Fruit fly (Drosophila melanogaster) whole organism, embryonic: Measurements from ENCODE around the gene MED18.

Experiments used
- Ada2b ChIP-seq: fragments of 200-800 bp; sonication (Bioruptor generic); IDR thresholded peaks from 2 replicates; pipeline ENCODE4 v1.3.6; 2022; ENCODE audit warnings: missing biosample characterization, missing genetic modification characterization
- Adf1 ChIP-seq: fragments of 200-800 bp; sonication (Bioruptor generic); IDR thresholded peaks from 2 replicates; pipeline ENCODE4 v1.3.6; 2022; ENCODE audit warnings: missing biosample characterization, missing genetic modification characterization
- Bgb ChIP-seq: fragments of 200-800 bp; sonication (Bioruptor generic); IDR thresholded peaks from 2 replicates; pipeline ENCODE4 v1.3.6; 2022; ENCODE audit warnings: missing biosample characterization, missing genetic modification characterization; ENCODE audit not compliant: partially characterized antibody
- Blimp-1 ChIP-seq: fragments of 200-800 bp; sonication (Bioruptor generic); optimal IDR thresholded peaks from 3 replicates; lab custom pipeline; 2018; ENCODE audit warnings: missing biosample characterization, missing genetic modification characterization, mild to moderate bottlenecking, moderate library complexity, missing genetic modification reagents
- CG12104 ChIP-seq: fragments of 200-800 bp; sonication (Bioruptor generic); optimal IDR thresholded peaks from 3 replicates; lab custom pipeline; 2016; ENCODE audit warnings: missing biosample characterization, missing genetic modification characterization
- CG12769 ChIP-seq: fragments of 200-800 bp; sonication (Bioruptor generic); optimal IDR thresholded peaks from 2 replicates; lab custom pipeline; 2019; ENCODE audit warnings: missing biosample characterization, mild to moderate bottlenecking, missing genetic modification characterization, moderate library complexity
- CG13287 ChIP-seq: fragments of 200-800 bp; sonication (Bioruptor generic); IDR thresholded peaks from 2 replicates; pipeline ENCODE4 v1.3.6; 2022; ENCODE audit warnings: missing biosample characterization, missing genetic modification characterization; ENCODE audit not compliant: partially characterized antibody
- CG14667 ChIP-seq: fragments of 200-800 bp; sonication (Bioruptor generic); IDR thresholded peaks from 2 replicates; pipeline ENCODE4 v1.3.6; 2022; ENCODE audit warnings: missing biosample characterization, missing genetic modification characterization
- CG14965 ChIP-seq: fragments of 200-800 bp; sonication (Bioruptor generic); optimal IDR thresholded peaks from 2 replicates; lab custom pipeline; 2016; ENCODE audit warnings: missing biosample characterization, missing genetic modification characterization, borderline replicate concordance
- CG15269 ChIP-seq: fragments of 200-800 bp; sonication (Bioruptor generic); optimal IDR thresholded peaks from 2 replicates; lab custom pipeline; 2018; ENCODE audit warnings: missing biosample characterization, mild to moderate bottlenecking, missing genetic modification characterization, moderate library complexity
- CG2712 ChIP-seq: fragments of 200-800 bp; optimal IDR thresholded peaks from 3 replicates; lab custom pipeline; 2019; ENCODE audit warnings: missing biosample characterization, mild to moderate bottlenecking, missing genetic modification characterization, moderate library complexity
- CG42726 ChIP-seq: fragments of 200-800 bp; sonication (Bioruptor generic); IDR thresholded peaks from 2 replicates; pipeline ENCODE4 v1.3.6; 2022; ENCODE audit warnings: missing biosample characterization, missing genetic modification characterization; ENCODE audit not compliant: partially characterized antibody
- CG7372 ChIP-seq: fragments of 200-800 bp; sonication (Bioruptor generic); IDR thresholded peaks from 2 replicates; pipeline ENCODE4 v1.3.6; 2022; ENCODE audit warnings: missing biosample characterization, missing genetic modification characterization
- CG7556 ChIP-seq: fragments of 200-800 bp; sonication (Bioruptor generic); optimal IDR thresholded peaks from 2 replicates; lab custom pipeline; 2017; ENCODE audit warnings: missing biosample characterization, mild to moderate bottlenecking, missing genetic modification characterization
- CG7786 ChIP-seq: fragments of 200-800 bp; sonication (Bioruptor generic); optimal IDR thresholded peaks from 2 replicates; lab custom pipeline; 2016; ENCODE audit warnings: missing biosample characterization, missing genetic modification characterization
- CG8765 ChIP-seq: fragments of 200-800 bp; sonication (Bioruptor generic); IDR thresholded peaks from 2 replicates; pipeline ENCODE4 v1.3.6; 2022; ENCODE audit warnings: missing biosample characterization, missing genetic modification characterization
- CG9817 ChIP-seq: fragments of 200-800 bp; sonication (Bioruptor generic); optimal IDR thresholded peaks from 2 replicates; lab custom pipeline; 2018; ENCODE audit warnings: missing biosample characterization, mild to moderate bottlenecking, missing genetic modification characterization, moderate library complexity
- CTCF ChIP-seq: fragments of 200-800 bp; sonication (Bioruptor generic); optimal IDR thresholded peaks from 2 replicates; lab custom pipeline; 2017; ENCODE audit warnings: missing biosample characterization, mild to moderate bottlenecking, missing genetic modification characterization, moderate library complexity
- Deaf1 ChIP-seq: fragments of 200-800 bp; optimal IDR thresholded peaks from 3 replicates; lab custom pipeline; 2019; ENCODE audit warnings: missing biosample characterization, mild to moderate bottlenecking, missing genetic modification characterization, moderate library complexity
- Dll ChIP-seq: fragments of 200-800 bp; sonication (Bioruptor generic); IDR thresholded peaks from 4 replicates; pipeline ENCODE4 v1.3.6; 2022; ENCODE audit warnings: missing biosample characterization, missing genetic modification characterization; ENCODE audit not compliant: partially characterized antibody
- Ets65A ChIP-seq: fragments of 200-800 bp; sonication (Bioruptor generic); peaks from one replicate; lab custom pipeline; 2016; ENCODE audit warnings: missing biosample characterization, missing genetic modification characterization
- Ets97D ChIP-seq: fragments of 200-800 bp; sonication (Bioruptor generic); optimal IDR thresholded peaks from 3 replicates; lab custom pipeline; 2016; ENCODE audit warnings: missing biosample characterization, missing genetic modification characterization
- Hand ChIP-seq: fragments of 200-800 bp; sonication (Bioruptor generic); optimal IDR thresholded peaks from 2 replicates; lab custom pipeline; 2017; ENCODE audit warnings: mild to moderate bottlenecking, missing biosample characterization, missing genetic modification reagents, missing genetic modification characterization
- Hr78 ChIP-seq, 2 experiments: fragments of 200-800 bp in 1 of 2; fragments of >200 bp in 1 of 2; sonication (Bioruptor generic) in 1 of 2; optimal IDR thresholded peaks; 2 replicates each; lab custom pipeline; 2017 to 2019; ENCODE audit warnings: missing biosample characterization in 2 of 2, missing genetic modification characterization in 2 of 2, mild to moderate bottlenecking in 1 of 2, moderate library complexity in 1 of 2
- Jarid2 ChIP-seq: fragments of 200-800 bp; sonication (Bioruptor generic); optimal IDR thresholded peaks from 3 replicates; lab custom pipeline; 2017; ENCODE audit warnings: mild to moderate bottlenecking, missing biosample characterization, missing genetic modification reagents, missing genetic modification characterization
- MTF-1 ChIP-seq: fragments of 200-800 bp; sonication (Bioruptor generic); optimal IDR thresholded peaks from 2 replicates; lab custom pipeline; 2018; ENCODE audit warnings: missing biosample characterization, mild to moderate bottlenecking, missing genetic modification characterization, borderline replicate concordance
- Pdp1 ChIP-seq, 2 experiments: fragments of 200-800 bp; sonication (Bioruptor generic); optimal IDR thresholded peaks; 3 replicates each; lab custom pipeline; 2016; ENCODE audit warnings: missing biosample characterization in 2 of 2, missing genetic modification characterization in 2 of 2, mild to moderate bottlenecking in 1 of 2, moderate library complexity in 1 of 2
- Vsx1 ChIP-seq: fragments of 200-800 bp; sonication (Bioruptor generic); optimal IDR thresholded peaks from 2 replicates; lab custom pipeline; 2017; ENCODE audit warnings: missing biosample characterization, mild to moderate bottlenecking, missing genetic modification characterization, missing genetic modification reagents
- amos ChIP-seq: fragments of 200-800 bp; sonication (Bioruptor generic); IDR thresholded peaks from 2 replicates; pipeline ENCODE4 v1.3.6; 2022; ENCODE audit warnings: missing biosample characterization, missing genetic modification characterization; ENCODE audit not compliant: partially characterized antibody
- bcd ChIP-seq: fragments of 200-800 bp; sonication (Bioruptor generic); optimal IDR thresholded peaks from 2 replicates; lab custom pipeline; 2017; ENCODE audit warnings: missing biosample characterization, mild to moderate bottlenecking, missing genetic modification characterization
- ci ChIP-seq: fragments of 200-800 bp; sonication (Bioruptor generic); IDR thresholded peaks from 3 replicates; pipeline ENCODE4 v1.3.6; 2022; ENCODE audit warnings: missing biosample characterization, missing genetic modification characterization
- en ChIP-seq: fragments of 200-800 bp; sonication (Bioruptor generic); optimal IDR thresholded peaks from 2 replicates; lab custom pipeline; 2016; ENCODE audit warnings: missing biosample characterization, missing genetic modification characterization
- fd96Cb ChIP-seq: fragments of 200-800 bp; sonication (Bioruptor generic); optimal IDR thresholded peaks from 2 replicates; lab custom pipeline; 2018; ENCODE audit warnings: missing biosample characterization, mild to moderate bottlenecking, missing genetic modification characterization, moderate library complexity
- kni ChIP-seq: fragments of 200-800 bp; sonication (Bioruptor generic); optimal IDR thresholded peaks from 3 replicates; lab custom pipeline; 2017; ENCODE audit warnings: mild to moderate bottlenecking, missing biosample characterization, missing genetic modification reagents, missing genetic modification characterization
- nerfin-2 ChIP-seq: fragments of 200-800 bp; sonication (Bioruptor generic); IDR thresholded peaks from 2 replicates; pipeline ENCODE4 v1.3.6; 2022; ENCODE audit warnings: missing biosample characterization, missing genetic modification characterization; ENCODE audit not compliant: partially characterized antibody
- pros ChIP-seq: fragments of 200-800 bp; sonication (Bioruptor generic); optimal IDR thresholded peaks from 3 replicates; lab custom pipeline; 2019; ENCODE audit warnings: missing biosample characterization, mild to moderate bottlenecking, missing genetic modification characterization, moderate library complexity
- psq ChIP-seq: fragments of 200-800 bp; sonication (Bioruptor generic); optimal IDR thresholded peaks from 2 replicates; lab custom pipeline; 2017; ENCODE audit warnings: missing biosample characterization, missing genetic modification characterization
- seq ChIP-seq: fragments of 200-800 bp; sonication (Bioruptor generic); IDR thresholded peaks from 2 replicates; pipeline ENCODE4 v1.3.6; 2022; ENCODE audit warnings: missing biosample characterization, missing genetic modification characterization
- sqz ChIP-seq: fragments of 200-800 bp; sonication (Bioruptor generic); optimal IDR thresholded peaks from 3 replicates; lab custom pipeline; 2018; ENCODE audit warnings: missing biosample characterization, mild to moderate bottlenecking, missing genetic modification characterization
- tgo ChIP-seq: fragments of 200-800 bp; sonication (Bioruptor generic); IDR thresholded peaks from 3 replicates; pipeline ENCODE4 v1.3.6; 2022; ENCODE audit warnings: missing biosample characterization, missing genetic modification characterization
- ttk ChIP-seq: fragments of 200-800 bp; sonication (Bioruptor generic); IDR thresholded peaks from 2 replicates; pipeline ENCODE4 v2.1.2; 2022; ENCODE audit warnings: missing biosample characterization, missing genetic modification characterization
- tup ChIP-seq: fragments of 200-800 bp; sonication (Bioruptor generic); optimal IDR thresholded peaks from 2 replicates; lab custom pipeline; 2016; ENCODE audit warnings: missing biosample characterization, mild to moderate bottlenecking, missing genetic modification characterization, moderate library complexity
- vvl ChIP-seq: fragments of 200-800 bp; sonication (Bioruptor generic); IDR thresholded peaks from 2 replicates; pipeline ENCODE4 v1.3.6; 2022; ENCODE audit warnings: missing biosample characterization, missing genetic modification characterization

Gene MED18

DNA sequence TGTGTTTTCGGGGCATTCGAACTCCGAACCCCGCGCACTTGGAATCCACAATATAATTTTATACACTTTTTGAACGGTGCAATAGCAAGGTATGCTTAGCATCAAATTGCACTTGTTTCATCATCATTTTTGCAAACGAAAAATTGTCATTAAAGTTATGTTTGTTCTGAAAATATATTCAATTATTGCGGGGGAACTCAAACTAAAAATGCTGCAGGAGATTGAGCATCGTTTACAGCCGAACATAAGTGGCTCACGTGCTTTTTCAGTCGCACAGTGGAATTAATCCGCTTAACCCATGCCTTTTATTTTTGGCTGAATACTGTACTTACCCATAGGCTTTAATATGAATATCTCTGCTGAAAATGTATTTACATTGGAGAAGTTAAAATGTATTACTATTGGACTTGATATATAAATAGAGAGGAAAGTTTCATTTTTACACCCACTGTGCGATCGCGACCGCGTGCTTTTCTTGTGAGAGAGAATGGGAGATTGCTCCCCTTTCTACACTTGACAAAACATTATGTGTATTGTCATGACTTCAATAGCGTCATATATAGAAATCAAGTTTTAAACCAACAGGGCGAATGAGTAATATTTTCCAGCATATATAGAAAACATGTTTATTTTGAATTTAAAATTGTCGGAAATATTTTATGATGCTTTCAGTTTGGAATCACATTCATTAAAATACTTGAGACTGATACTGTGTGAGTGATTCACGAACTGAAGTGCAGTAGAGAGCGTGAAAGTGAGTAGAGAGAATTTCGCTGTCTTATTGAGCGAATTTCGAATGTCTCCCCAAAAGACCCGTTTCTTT lies 35.1 kb upstream of the MED18 start (continued):
- peak; percentile 90 for TF ChIP-seq tup
- peak; percentile 87 for TF ChIP-seq CG8765 (GFP tag; lab: Robert Waterston, UW)
- TF ChIP-seq en (GFP tag; lab: Kevin White, UChicago) = peak; percentile 90
- peak; percentile 94 for TF ChIP-seq seq
- peak; percentile 99 for TF ChIP-seq Ets65A (GFP tag; lab: Kevin White, UChicago)
- TF ChIP-seq CG15269 (tag; lab: Kevin White, UChicago) = peak; percentile 97

DNA sequence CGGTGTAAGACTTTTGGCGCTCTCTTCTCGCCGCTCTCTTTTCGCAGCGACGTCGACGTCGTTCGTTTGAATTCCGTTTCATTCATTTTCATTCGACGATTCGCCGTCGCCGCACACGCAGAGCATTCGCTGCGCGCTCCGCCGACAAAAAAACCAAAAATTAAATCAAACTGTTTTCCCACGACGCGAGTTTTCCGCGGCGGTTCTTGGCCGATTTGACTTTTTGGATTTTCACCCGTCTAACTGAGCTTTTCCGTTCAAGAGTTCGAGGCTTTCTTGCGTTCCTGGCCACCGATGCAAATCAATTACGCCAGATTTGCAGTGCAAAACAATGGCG lies 34.5 kb upstream of the MED18 start:
- TF ChIP-seq Jarid2 (GFP tag; lab: Kevin White, UChicago) = peak; percentile 82
- TF ChIP-seq CG7372 = no peak
- no peak for TF ChIP-seq ci (GFP tag; lab: Robert Waterston, UW)
- peak; percentile 53; the same call in 1 of the 2 replicates for TF ChIP-seq Bgb (GFP tag; lab: Robert Waterston, UW)
- no peak for TF ChIP-seq CG2712 (tag; lab: Kevin White, UChicago)
- no peak for TF ChIP-seq CG9817 (tag; lab: Kevin White, UChicago)
- 0 out of 4 replicates have a peak, but pooled peaks have one; percentile 8 for TF ChIP-seq Dll (GFP tag; lab: Robert Waterston, UW)
- TF ChIP-seq CG7556 (GFP tag; lab: Kevin White, UChicago) = peak; percentile 78
- TF ChIP-seq CG14667 (GFP tag; lab: Robert Waterston, UW) = no peak
- TF ChIP-seq CG12104 (GFP tag; lab: Kevin White, UChicago) = no peak
- TF ChIP-seq CG13287 (GFP tag; lab: Robert Waterston, UW) = peak; percentile 7; the same call in 1 of the 2 replicates
- peak; percentile 12 for TF ChIP-seq Deaf1 (tag; lab: Kevin White, UChicago)
- TF ChIP-seq nerfin-2 (GFP tag; lab: Robert Waterston, UW) = 0 out of 2 replicates have a peak, but pooled peaks have one; percentile 42
- TF ChIP-seq psq = no peak
- no peak for TF ChIP-seq Vsx1
- peak; percentile 65; the same call in 1 of the 2 replicates for TF ChIP-seq CG42726
- TF ChIP-seq CG7786 (GFP tag; lab: Kevin White, UChicago) = no peak
- TF ChIP-seq CG14965 (GFP tag; lab: Kevin White, UChicago) = no peak
- TF ChIP-seq ttk (GFP tag; lab: Robert Waterston, UW) = no peak
- TF ChIP-seq Hand (GFP tag; lab: Kevin White, UChicago) = peak; percentile 2
- TF ChIP-seq amos (GFP tag; lab: Robert Waterston, UW) = peak; percentile 36; the same call in 1 of the 2 replicates
- TF ChIP-seq Adf1 (GFP tag; lab: Robert Waterston, UW) = peak; percentile 15

DNA sequence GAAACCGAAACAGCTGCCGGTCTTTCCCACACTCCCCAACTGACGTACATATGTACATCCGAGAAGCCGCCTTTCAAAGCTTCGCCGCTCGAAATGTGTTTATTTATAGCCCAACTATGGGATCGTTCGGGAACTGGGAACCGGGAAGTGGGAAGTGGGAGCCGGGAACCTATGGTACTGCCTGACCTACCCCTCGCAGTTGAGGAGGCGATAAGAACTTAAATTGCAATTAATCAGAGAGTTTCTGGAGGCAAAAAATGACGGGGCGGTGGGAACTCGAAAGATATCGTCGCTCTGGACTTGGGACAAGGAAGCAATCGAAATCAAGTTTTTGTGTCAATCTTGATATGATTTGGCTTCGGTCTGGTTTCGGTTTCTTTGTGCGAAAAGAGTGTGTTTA lies 33.0 kb upstream of the MED18 start:
- TF ChIP-seq CG12769 (tag; lab: Kevin White, UChicago) (peak; percentile 47), Ada2b (GFP tag; lab: Robert Waterston, UW) (no peak)

DNA sequence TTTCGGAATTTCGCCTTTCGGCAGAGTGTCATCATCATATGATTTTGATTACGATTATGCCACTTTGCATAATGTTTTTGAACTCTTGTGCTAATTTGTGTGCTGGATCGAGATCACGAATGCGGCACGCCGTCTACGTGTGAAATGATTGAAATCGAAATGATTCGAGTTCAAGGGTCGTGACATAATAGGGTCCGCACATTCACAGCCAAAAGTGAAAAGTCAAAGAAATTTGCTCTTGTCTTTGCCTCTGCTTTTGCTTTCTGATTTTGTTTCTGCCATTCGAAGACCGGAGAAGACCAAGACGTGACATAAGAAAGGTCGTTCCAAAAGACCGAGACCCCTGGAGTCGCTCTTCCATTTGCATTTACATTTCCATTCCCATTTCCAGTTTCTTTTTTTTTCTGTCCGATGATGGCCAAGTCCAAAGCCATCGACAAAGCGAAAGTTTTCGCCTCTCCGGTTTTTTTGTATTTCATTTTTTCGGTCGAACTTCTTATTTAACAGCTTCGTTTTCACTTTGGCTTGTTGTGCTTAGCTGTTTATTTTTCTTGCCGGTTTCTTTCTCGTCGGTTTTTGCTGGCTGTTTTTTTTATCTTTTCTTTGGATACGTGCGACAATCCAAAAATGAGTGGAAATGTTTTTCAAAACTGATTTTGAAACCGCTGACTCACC lies 30.9 kb upstream of the MED18 start:
- TF ChIP-seq MTF-1 (GFP tag; lab: Kevin White, UChicago) (no peak), Pdp1 (GFP tag; optimal IDR thresholded peaks at IDR 0.05; lab: Kevin White, UChicago) (peak in 1 of 2 experiments; percentile 62), Blimp-1 (GFP tag; lab: Kevin White, UChicago) (peak; percentile 96), tgo (GFP tag; lab: Robert Waterston, UW) (no peak), vvl (GFP tag; lab: Robert Waterston, UW) (peak; percentile 33; the same call in 1 of the 2 replicates), CTCF (GFP tag; lab: Kevin White, UChicago) (no peak), sqz (GFP tag; lab: Kevin White, UChicago) (peak; percentile 34), bcd (GFP tag; lab: Kevin White, UChicago) (no peak), fd96Cb (tag; lab: Kevin White, UChicago) (no peak), kni (peak; percentile 0), pros (GFP tag; lab: Kevin White, UChicago) (peak; percentile 65), Hr78 (GFP tag; optimal IDR thresholded peaks at IDR 0.05; lab: Kevin White, UChicago) (peak in 1 of 2 experiments; percentile 94), Ets97D (GFP tag; lab: Kevin White, UChicago) (no peak)
